Worm (Caenorhabditis elegans) whole organism, L4 larva: ENCODE data around the gene cdh-8.

Experiments used
- F10B5.3 ChIP-seq: sonication (generic microtip); optimal IDR thresholded peaks from 2 replicates; lab custom pipeline; 2016; ENCODE audit warnings: mild to moderate bottlenecking, missing genetic modification characterization, missing compliant biosample characterization
- F26F4.8 ChIP-seq: fragments of 200-800 bp; sonication (Bioruptor generic); conservative IDR thresholded peaks from 2 replicates; pipeline ENCODE4 v1.3.6; 2022; ENCODE audit warnings: missing genetic modification characterization, missing compliant biosample characterization
- F37D6.2 ChIP-seq: sonication (generic microtip); optimal IDR thresholded peaks from 2 replicates; lab custom pipeline; 2016; ENCODE audit warnings: mild to moderate bottlenecking, missing genetic modification characterization, missing compliant biosample characterization
- F44E2.7 ChIP-seq: fragments of 200-800 bp; sonication (Bioruptor generic); IDR thresholded peaks from 2 replicates; pipeline ENCODE4 v2.1.2; 2022; ENCODE audit warnings: missing genetic modification characterization, missing compliant biosample characterization
- T20F7.1 ChIP-seq: fragments of 200-800 bp; sonication (Bioruptor generic); optimal IDR thresholded peaks from 2 replicates; lab custom pipeline; 2018; ENCODE audit warnings: mild to moderate bottlenecking, missing genetic modification characterization, missing compliant biosample characterization
- Y105C5A.15 ChIP-seq: fragments of 200-800 bp; sonication (Bioruptor generic); IDR thresholded peaks from 2 replicates; pipeline ENCODE4 v1.3.6; 2022; ENCODE audit warnings: missing genetic modification characterization, missing compliant biosample characterization
- Y48G9A.11 ChIP-seq: fragments of 200-800 bp; sonication (Bioruptor generic); IDR thresholded peaks from 2 replicates; pipeline ENCODE4 v1.3.6; 2022; ENCODE audit warnings: missing genetic modification reagents, missing genetic modification characterization, missing compliant biosample characterization
- Y75B8A.6 ChIP-seq: fragments of 200-800 bp; sonication (Bioruptor generic); IDR thresholded peaks from 2 replicates; pipeline ENCODE4 v1.3.6; 2022; ENCODE audit warnings: missing genetic modification reagents, missing genetic modification characterization, missing compliant biosample characterization
- aly-2 ChIP-seq: sonication (generic microtip); optimal IDR thresholded peaks from 2 replicates; lab custom pipeline; 2018; ENCODE audit warnings: missing biosample characterization, missing genetic modification characterization
- ama-1 ChIP-seq: fragments of 150-350 bp; optimal IDR thresholded peaks from 2 replicates; lab custom pipeline; 2014; ENCODE audit warnings: inconsistent platforms, mixed read lengths
- ceh-20 ChIP-seq: fragments of 200-800 bp; sonication (Bioruptor generic); IDR thresholded peaks from 2 replicates; pipeline ENCODE4 v1.3.6; 2022; ENCODE audit warnings: missing genetic modification reagents, missing genetic modification characterization, missing compliant biosample characterization
- ceh-82 ChIP-seq: sonication (generic microtip); optimal IDR thresholded peaks from 2 replicates; lab custom pipeline; 2017; ENCODE audit warnings: missing biosample characterization, missing genetic modification characterization
- ces-1 ChIP-seq: fragments of 150-350 bp; sonication (generic microtip); optimal IDR thresholded peaks from 4 replicates; lab custom pipeline; 2014; ENCODE audit warnings: missing biosample characterization, missing genetic modification reagents, missing genetic modification characterization
- daf-12 ChIP-seq: fragments of 150-350 bp; optimal IDR thresholded peaks from 2 replicates; lab custom pipeline; 2014; ENCODE audit warnings: missing biosample characterization, missing genetic modification reagents, missing genetic modification characterization
- daf-16 ChIP-seq, 3 experiments: sonication (generic microtip); optimal IDR thresholded peaks; 2 replicates each; lab custom pipeline; 2016 to 2017; ENCODE audit warnings: missing genetic modification characterization in 3 of 3, missing genetic modification reagents in 3 of 3, mild to moderate bottlenecking in 2 of 3, missing compliant biosample characterization in 2 of 3, missing biosample characterization in 1 of 3, moderate library complexity in 1 of 3
- daf-19 ChIP-seq: fragments of 200-800 bp; sonication (Bioruptor generic); conservative IDR thresholded peaks from 2 replicates; pipeline ENCODE4 v1.3.6; 2022; ENCODE audit warnings: missing genetic modification characterization, missing compliant biosample characterization
- daf-8 ChIP-seq: fragments of 200-800 bp; sonication (Bioruptor generic); IDR thresholded peaks from 2 replicates; pipeline ENCODE4 v1.3.6; 2022; ENCODE audit warnings: missing genetic modification characterization, missing compliant biosample characterization
- dmd-9 ChIP-seq: fragments of 200-800 bp; sonication (Bioruptor generic); IDR thresholded peaks from 2 replicates; pipeline ENCODE4 v1.3.6; 2022; ENCODE audit warnings: missing genetic modification reagents, missing genetic modification characterization, missing compliant biosample characterization
- dpl-1 ChIP-seq: fragments of 150-350 bp; optimal IDR thresholded peaks from 2 replicates; lab custom pipeline; 2014; ENCODE audit warnings: missing biosample characterization, missing genetic modification reagents, missing genetic modification characterization
- duxl-1 ChIP-seq: sonication (generic microtip); optimal IDR thresholded peaks from 2 replicates; lab custom pipeline; 2016; ENCODE audit warnings: mild to moderate bottlenecking, missing genetic modification characterization, moderate library complexity, missing compliant biosample characterization; ENCODE audit not compliant: poor library complexity
- dve-1 ChIP-seq: sonication (generic microtip); optimal IDR thresholded peaks from 2 replicates; lab custom pipeline; 2017; ENCODE audit warnings: antibody characterized with exemption, mild to moderate bottlenecking, missing genetic modification characterization, missing compliant biosample characterization; ENCODE audit not compliant: insufficient read depth
- fkh-10 ChIP-seq: fragments of 150-350 bp; optimal IDR thresholded peaks from 2 replicates; lab custom pipeline; 2014; ENCODE audit warnings: missing biosample characterization, missing genetic modification reagents, missing genetic modification characterization
- fos-1 ChIP-seq: fragments of 150-350 bp; optimal IDR thresholded peaks from 2 replicates; lab custom pipeline; 2014; ENCODE audit warnings: missing biosample characterization, missing genetic modification characterization
- hif-1 ChIP-seq, 2 experiments: sonication (generic microtip); optimal IDR thresholded peaks; 2 replicates each; lab custom pipeline; 2016 to 2017; ENCODE audit warnings: missing compliant biosample characterization in 2 of 2, missing genetic modification characterization in 2 of 2, missing genetic modification reagents in 2 of 2, missing genotype in 2 of 2, mild to moderate bottlenecking in 1 of 2
- lin-1 ChIP-seq: fragments of 200-800 bp; sonication (Bioruptor generic); IDR thresholded peaks from 2 replicates; pipeline ENCODE4 v1.3.6; 2022; ENCODE audit warnings: missing genetic modification reagents, missing genetic modification characterization, missing compliant biosample characterization
- lin-15B ChIP-seq: fragments of 150-350 bp; sonication (generic microtip); optimal IDR thresholded peaks from 3 replicates; lab custom pipeline; 2014; ENCODE audit warnings: missing biosample characterization, missing genetic modification characterization
- lin-38 ChIP-seq: fragments of 200-800 bp; sonication (Bioruptor generic); IDR thresholded peaks from 2 replicates; pipeline ENCODE4 v1.3.6; 2022; ENCODE audit warnings: missing genetic modification reagents, missing genetic modification characterization, missing compliant biosample characterization
- lir-3 ChIP-seq: sonication (generic microtip); optimal IDR thresholded peaks from 2 replicates; lab custom pipeline; 2016; ENCODE audit warnings: mild to moderate bottlenecking, missing genetic modification characterization, missing compliant biosample characterization
- lsy-2 ChIP-seq, 2 experiments: fragments of 150-350 bp in 1 of 2; sonication (generic microtip) in 1 of 2; optimal IDR thresholded peaks; 2 replicates each; lab custom pipeline; 2014 to 2017; ENCODE audit warnings: missing biosample characterization in 2 of 2, missing genetic modification characterization in 2 of 2
- mdt-29 ChIP-seq: fragments of 200-800 bp; sonication (Bioruptor generic); IDR thresholded peaks from 2 replicates; pipeline ENCODE4 v1.3.6; 2022; ENCODE audit warnings: missing genetic modification reagents, missing genetic modification characterization, missing compliant biosample characterization
- mes-2 ChIP-seq: sonication (generic microtip); optimal IDR thresholded peaks from 2 replicates; lab custom pipeline; 2016; ENCODE audit warnings: missing genotype, mild to moderate bottlenecking, missing genetic modification characterization, missing compliant biosample characterization; ENCODE audit not compliant: poor library complexity, severe bottlenecking
- mxl-3 ChIP-seq: fragments of 200-800 bp; sonication (Bioruptor generic); optimal IDR thresholded peaks from 2 replicates; lab custom pipeline; 2018; ENCODE audit warnings: mild to moderate bottlenecking, missing genetic modification characterization, missing compliant biosample characterization
- nhr-11 ChIP-seq: fragments of 150-350 bp; optimal IDR thresholded peaks from 2 replicates; lab custom pipeline; 2014; ENCODE audit warnings: missing biosample characterization, missing genetic modification characterization
- nhr-111 ChIP-seq: fragments of 200-800 bp; sonication (Bioruptor generic); optimal IDR thresholded peaks from 2 replicates; lab custom pipeline; 2018; ENCODE audit warnings: mild to moderate bottlenecking, missing genetic modification characterization, missing compliant biosample characterization
- nhr-28 ChIP-seq: fragments of 150-350 bp; optimal IDR thresholded peaks from 2 replicates; lab custom pipeline; 2014; ENCODE audit warnings: missing biosample characterization, missing genetic modification characterization
- nhr-76 ChIP-seq: fragments of 150-350 bp; optimal IDR thresholded peaks from 2 replicates; lab custom pipeline; 2014; ENCODE audit warnings: missing biosample characterization, missing genetic modification characterization
- php-3 ChIP-seq: fragments of 200-800 bp; sonication (Bioruptor generic); IDR thresholded peaks from 2 replicates; pipeline ENCODE4 v1.3.6; 2022; ENCODE audit warnings: missing genetic modification reagents, missing genetic modification characterization, missing compliant biosample characterization
- saeg-2 ChIP-seq: fragments of 200-800 bp; sonication (Bioruptor generic); IDR thresholded peaks from 2 replicates; pipeline ENCODE4 v1.3.6; 2022; ENCODE audit warnings: missing genetic modification reagents, missing genetic modification characterization, missing compliant biosample characterization
- sdz-12 ChIP-seq: fragments of 200-800 bp; sonication (Bioruptor generic); optimal IDR thresholded peaks from 2 replicates; lab custom pipeline; 2018; ENCODE audit warnings: mild to moderate bottlenecking, missing genetic modification characterization, missing compliant biosample characterization
- set-16 ChIP-seq: fragments of 200-800 bp; sonication (Bioruptor generic); IDR thresholded peaks from 2 replicates; pipeline ENCODE4 v1.3.6; 2022; ENCODE audit warnings: missing genetic modification reagents, missing genetic modification characterization, missing compliant biosample characterization
- snpc-1.2 ChIP-seq: fragments of 200-800 bp; sonication (Bioruptor generic); IDR thresholded peaks from 2 replicates; pipeline ENCODE4 v1.3.6; 2022; ENCODE audit warnings: missing genetic modification reagents, missing genetic modification characterization, missing compliant biosample characterization
- tag-97 ChIP-seq: fragments of 200-800 bp; sonication (Bioruptor generic); IDR thresholded peaks from 2 replicates; pipeline ENCODE4 v1.3.6; 2022; ENCODE audit warnings: missing genetic modification characterization, missing compliant biosample characterization
- unc-62 ChIP-seq, 3 experiments: fragments of 150-350 bp in 1 of 3; sonication (generic microtip); optimal IDR thresholded peaks in 2 of 3; peaks in 1 of 3; 1 replicate in 1 of 3; 2 replicates in 2 of 3; lab custom pipeline; 2014 to 2017; ENCODE audit warnings: missing biosample characterization in 3 of 3, missing genetic modification characterization in 3 of 3, missing genetic modification reagents in 3 of 3, missing genotype in 1 of 3
- zag-1 ChIP-seq: fragments of 150-350 bp; optimal IDR thresholded peaks from 2 replicates; lab custom pipeline; 2014; ENCODE audit warnings: missing biosample characterization, missing genetic modification characterization
- zip-11 ChIP-seq: fragments of 200-800 bp; sonication (Bioruptor generic); IDR thresholded peaks from 2 replicates; pipeline ENCODE4 v1.3.6; 2022; ENCODE audit warnings: missing genetic modification characterization, missing compliant biosample characterization
- zip-2 ChIP-seq: fragments of 150-350 bp; optimal IDR thresholded peaks from 2 replicates; lab custom pipeline; 2014; ENCODE audit warnings: missing biosample characterization, missing genetic modification characterization
- ztf-11 ChIP-seq: fragments of 150-350 bp; optimal IDR thresholded peaks from 2 replicates; lab custom pipeline; 2014; ENCODE audit warnings: missing biosample characterization, missing genetic modification characterization
- ztf-7 ChIP-seq: fragments of 150-350 bp; optimal IDR thresholded peaks from 2 replicates; lab custom pipeline; 2014; ENCODE audit warnings: missing biosample characterization, missing genetic modification characterization

The cdh-8 gene

ce11 chrIV:337128-337646, 2.4 kb upstream of the cdh-8 start, which contains the start of gene pxmp-4 (continued):
- TF ChIP-seq zip-2 (no peak), lin-15B (no peak), hif-1 (tag; optimal IDR thresholded peaks at IDR 0.05; lab: Kevin White, UChicago) (no peak), F26F4.8 (GFP tag; lab: Robert Waterston, UW) (no peak), sdz-12 (no peak), ama-1 (lab: Kevin White, UChicago) (no peak), F44E2.7 (no peak), nhr-111 (GFP tag; lab: Kevin White, UChicago) (no peak), mxl-3 (GFP tag; lab: Kevin White, UChicago) (no peak), zag-1 (no peak), fos-1 (no peak), dve-1 (tag; lab: Kevin White, UChicago) (peak; percentile 74), lin-38 (GFP tag; lab: Robert Waterston, UW) (no peak), lin-1 (GFP tag; lab: Robert Waterston, UW) (no peak), ztf-7 (tag; lab: Kevin White, UChicago) (no peak), tag-97 (GFP tag; lab: Robert Waterston, UW) (no peak), lsy-2 (tag; optimal IDR thresholded peaks at IDR 0.05; lab: Kevin White, UChicago) (no peak), F10B5.3 (tag; lab: Kevin White, UChicago) (no peak), F37D6.2 (tag; lab: Kevin White, UChicago) (no peak), daf-8 (no peak), daf-12 (tag; lab: Kevin White, UChicago) (no peak), ceh-20 (GFP tag; lab: Robert Waterston, UW) (no peak), nhr-28 (tag; lab: Kevin White, UChicago) (peak; percentile 68), Y75B8A.6 (GFP tag; lab: Robert Waterston, UW) (no peak), mes-2 (tag; lab: Kevin White, UChicago) (no peak), zip-11 (no peak), php-3 (peak; percentile 79; the same call in 1 of the 2 replicates), saeg-2 (GFP tag; lab: Robert Waterston, UW) (no peak), T20F7.1 (no peak), aly-2 (tag; lab: Kevin White, UChicago) (no peak), lir-3 (tag; lab: Kevin White, UChicago) (no peak), dmd-9 (no peak), snpc-1.2 (GFP tag; lab: Robert Waterston, UW) (no peak), ztf-11 (tag; lab: Kevin White, UChicago) (no peak), mdt-29 (no peak), unc-62 (GFP tag; optimal IDR thresholded peaks at IDR 0.05 in 1 of 2; lab: Kevin White, UChicago) (peak in 1 of 2 experiments; percentile 85), unc-62 (tag; optimal IDR thresholded peaks at IDR 0.05; lab: Kevin White, UChicago) (no peak), daf-16 (GFP tag; optimal IDR thresholded peaks at IDR 0.05; lab: Kevin White, UChicago) (no peak), daf-16 (tag; optimal IDR thresholded peaks at IDR 0.05; lab: Kevin White, UChicago) (peak; percentile 58), Y48G9A.11 (GFP tag; lab: Robert Waterston, UW) (no peak), Y105C5A.15 (GFP tag; lab: Robert Waterston, UW) (no peak), daf-19 (GFP tag; lab: Robert Waterston, UW) (no peak)

ce11 chrIV:338192-338831, 1.3 kb upstream of the cdh-8 start:
- TF ChIP-seq ceh-82 (tag; lab: Kevin White, UChicago) (no peak), dpl-1 (GFP tag; lab: Kevin White, UChicago) (no peak), lin-38 (GFP tag; lab: Robert Waterston, UW) (no peak), Y48G9A.11 (GFP tag; lab: Robert Waterston, UW) (0 out of 2 replicates have a peak, but pooled peaks have one; percentile 45), nhr-11 (no peak), daf-19 (GFP tag; lab: Robert Waterston, UW) (no peak), set-16 (GFP tag; lab: Robert Waterston, UW) (peak; percentile 55), fkh-10 (GFP tag; lab: Kevin White, UChicago) (no peak), nhr-76 (tag; lab: Kevin White, UChicago) (no peak), duxl-1 (no peak), saeg-2 (GFP tag; lab: Robert Waterston, UW) (no peak), mdt-29 (no peak), snpc-1.2 (GFP tag; lab: Robert Waterston, UW) (no peak), ces-1 (no peak), lin-1 (GFP tag; lab: Robert Waterston, UW) (no peak), Y75B8A.6 (GFP tag; lab: Robert Waterston, UW) (no peak)
